Worm (Caenorhabditis elegans): ENCODE measurements around the gene Y22D7AL.6.

ce11 chrIII:1621330-1621729 is 16.6 kb downstream of the Y22D7AL.6 start:
- TF ChIP-seq ceh-39 (tag; optimal IDR thresholded peaks at IDR 0.05) (no peak), pha-4 (tag; optimal IDR thresholded peaks at IDR 0.05) (no peak), elt-3 (tag; optimal IDR thresholded peaks at IDR 0.05) (no peak), nhr-12 (tag; optimal IDR thresholded peaks at IDR 0.05) (no peak), nhr-28 (tag; optimal IDR thresholded peaks at IDR 0.05) (no peak), unc-62 (GFP tag; optimal IDR thresholded peaks at IDR 0.05) (no peak), snpc-4 (tag; optimal IDR thresholded peaks at IDR 0.05) (no peak), ceh-43 (GFP tag; optimal IDR thresholded peaks at IDR 0.05) (no peak), nhr-237 (tag; optimal IDR thresholded peaks at IDR 0.05) (no peak), mep-1 (tag; optimal IDR thresholded peaks at IDR 0.05) (no peak), elt-1 (tag; optimal IDR thresholded peaks at IDR 0.05; ENCODE audit: borderline replicate concordance, insufficient read depth) (no peak)
